Fruit fly (Drosophila melanogaster) whole organism, prepupa: Measurements from ENCODE around the gene CG6908.

Experiments
- CG11902 ChIP-seq: fragments of 200-800 bp; sonication (Bioruptor generic); optimal IDR thresholded peaks from 3 replicates; lab custom pipeline; 2016; ENCODE audit warnings: missing biosample characterization, missing genetic modification characterization
- Eip78C ChIP-seq: fragments of 200-800 bp; sonication (Bioruptor generic); peaks from one replicate; lab custom pipeline; 2016; ENCODE audit warnings: missing biosample characterization, missing genetic modification characterization
- Eip93F ChIP-seq: fragments of 200-800 bp; sonication (Bioruptor generic); optimal IDR thresholded peaks from 2 replicates; lab custom pipeline; 2016; ENCODE audit warnings: missing biosample characterization, mild to moderate bottlenecking, missing genetic modification characterization
- Smox ChIP-seq: fragments of 200-800 bp; sonication (Bioruptor generic); optimal IDR thresholded peaks from 3 replicates; lab custom pipeline; 2016; ENCODE audit warnings: missing biosample characterization, missing genetic modification characterization
- dac ChIP-seq: fragments of 200-800 bp; sonication (Bioruptor generic); optimal IDR thresholded peaks from 2 replicates; lab custom pipeline; 2017; ENCODE audit warnings: missing biosample characterization, mild to moderate bottlenecking, missing genetic modification characterization
- ss ChIP-seq, 2 experiments: fragments of 200-800 bp; sonication (Bioruptor generic); optimal IDR thresholded peaks; 2 replicates in 1 of 2; 3 replicates in 1 of 2; lab custom pipeline; 2017 to 2018; ENCODE audit warnings: mild to moderate bottlenecking in 2 of 2, missing biosample characterization in 2 of 2, missing genetic modification characterization in 2 of 2, moderate library complexity in 1 of 2

DNA sequence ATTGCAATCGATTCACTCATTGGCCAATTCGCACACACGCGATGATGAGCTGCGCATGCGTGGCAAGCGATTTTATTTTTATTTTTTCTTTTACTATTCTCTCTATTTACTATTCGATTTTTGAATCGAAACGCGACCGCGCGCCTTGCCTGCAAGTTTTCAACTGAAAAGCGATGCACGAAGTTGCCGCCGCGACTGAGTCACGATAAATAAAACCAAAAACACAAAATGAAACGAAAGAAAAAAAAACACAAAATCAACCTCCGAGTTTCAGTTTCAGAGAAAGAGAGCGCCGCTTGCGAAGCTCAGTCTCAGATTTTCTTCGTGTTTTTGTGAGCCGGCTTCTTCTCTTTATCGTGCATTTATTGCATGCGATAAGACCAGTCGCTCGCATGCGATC lies 43.0 kb downstream of the CG6908 start:
- TF ChIP-seq CG11902: no peak
- no peak for TF ChIP-seq Smox (GFP tag; lab: Kevin White, UChicago)
- peak; percentile 82 for TF ChIP-seq Eip78C (GFP tag; lab: Kevin White, UChicago)
- TF ChIP-seq ss (GFP tag; optimal IDR thresholded peaks at IDR 0.05; lab: Kevin White, UChicago): peak; percentile 94 to 97
- TF ChIP-seq dac (GFP tag; lab: Kevin White, UChicago): no peak
- no peak for TF ChIP-seq Eip93F (GFP tag; lab: Kevin White, UChicago)
